Fruit fly (Drosophila melanogaster) whole organism, embryonic: ENCODE measurements around the gene usp.

ENCODE experiments used
- Abd-B ChIP-seq: fragments of 200-800 bp; sonication (Bioruptor generic); optimal IDR thresholded peaks from 2 replicates; lab custom pipeline; 2018; ENCODE audit warnings: missing biosample characterization, mild to moderate bottlenecking, missing genetic modification characterization, moderate library complexity
- CG10209 ChIP-seq: fragments of 200-800 bp; sonication (Bioruptor generic); optimal IDR thresholded peaks from 3 replicates; lab custom pipeline; 2017; ENCODE audit warnings: missing biosample characterization, mild to moderate bottlenecking, missing genetic modification characterization, missing genetic modification reagents
- CG10267 ChIP-seq: fragments of 200-800 bp; sonication (Bioruptor generic); optimal IDR thresholded peaks from 2 replicates; lab custom pipeline; 2018; ENCODE audit warnings: missing biosample characterization, mild to moderate bottlenecking, missing genetic modification characterization, moderate library complexity
- CG10543 ChIP-seq: fragments of 200-800 bp; sonication (Bioruptor generic); optimal IDR thresholded peaks from 3 replicates; lab custom pipeline; 2017; ENCODE audit warnings: missing biosample characterization, mild to moderate bottlenecking, missing genetic modification characterization, moderate library complexity
- CG17328 ChIP-seq: fragments of 200-800 bp; sonication (Bioruptor generic); IDR thresholded peaks from 2 replicates; pipeline ENCODE4 v1.3.6; 2022; ENCODE audit warnings: missing biosample characterization, missing genetic modification characterization
- CG17612 ChIP-seq: fragments of 200-800 bp; sonication (Bioruptor generic); IDR thresholded peaks from 2 replicates; pipeline ENCODE4 v1.3.6; 2022; ENCODE audit warnings: missing biosample characterization, missing genetic modification characterization
- CG17829 ChIP-seq: fragments of 200-800 bp; optimal IDR thresholded peaks from 2 replicates; lab custom pipeline; 2019; ENCODE audit warnings: missing biosample characterization, mild to moderate bottlenecking, missing genetic modification characterization, moderate library complexity
- CG2678 ChIP-seq: fragments of 200-800 bp; sonication (Bioruptor generic); optimal IDR thresholded peaks from 3 replicates; lab custom pipeline; 2019; ENCODE audit warnings: missing biosample characterization, mild to moderate bottlenecking, missing genetic modification characterization, moderate library complexity
- CG32532 ChIP-seq: fragments of 200-800 bp; sonication (Bioruptor generic); IDR thresholded peaks from 2 replicates; pipeline ENCODE4 v1.3.6; 2022; ENCODE audit warnings: missing biosample characterization, missing genetic modification characterization
- CG32767 ChIP-seq: fragments of 200-800 bp; sonication (Bioruptor generic); IDR thresholded peaks from 2 replicates; pipeline ENCODE4 v1.3.6; 2022; ENCODE audit warnings: missing biosample characterization, missing genetic modification characterization
- CG33557 ChIP-seq: fragments of 200-800 bp; sonication (Bioruptor generic); optimal IDR thresholded peaks from 2 replicates; lab custom pipeline; 2019; ENCODE audit warnings: missing biosample characterization, mild to moderate bottlenecking, missing genetic modification characterization, moderate library complexity
- CG4707 ChIP-seq: fragments of 200-800 bp; sonication (Bioruptor generic); optimal IDR thresholded peaks from 2 replicates; lab custom pipeline; 2018; ENCODE audit warnings: missing biosample characterization, mild to moderate bottlenecking, missing genetic modification characterization, moderate library complexity
- CG4730 ChIP-seq: fragments of 200-800 bp; sonication (Bioruptor generic); IDR thresholded peaks from 2 replicates; pipeline ENCODE4 v1.3.6; 2022; ENCODE audit warnings: missing biosample characterization, missing genetic modification characterization
- CG4854 ChIP-seq: fragments of 200-800 bp; sonication (Bioruptor generic); optimal IDR thresholded peaks from 2 replicates; lab custom pipeline; 2016; ENCODE audit warnings: missing biosample characterization, missing genetic modification characterization, inconsistent platforms
- CG7271 ChIP-seq: fragments of 200-800 bp; sonication (Bioruptor generic); optimal IDR thresholded peaks from 2 replicates; lab custom pipeline; 2018; ENCODE audit warnings: missing biosample characterization, mild to moderate bottlenecking, missing genetic modification characterization, moderate library complexity
- CG9817 ChIP-seq: fragments of 200-800 bp; sonication (Bioruptor generic); optimal IDR thresholded peaks from 2 replicates; lab custom pipeline; 2018; ENCODE audit warnings: missing biosample characterization, mild to moderate bottlenecking, missing genetic modification characterization, moderate library complexity
- D19A ChIP-seq: fragments of 200-800 bp; optimal IDR thresholded peaks from 3 replicates; lab custom pipeline; 2019; ENCODE audit warnings: missing biosample characterization, mild to moderate bottlenecking, missing genetic modification characterization, moderate library complexity
- Dek ChIP-seq: fragments of 200-800 bp; sonication (Bioruptor generic); optimal IDR thresholded peaks from 3 replicates; lab custom pipeline; 2019; ENCODE audit warnings: missing biosample characterization, mild to moderate bottlenecking, missing genetic modification characterization, moderate library complexity
- Dip3 ChIP-seq: fragments of 200-800 bp; sonication (Bioruptor generic); optimal IDR thresholded peaks from 3 replicates; lab custom pipeline; 2016; ENCODE audit warnings: missing biosample characterization, missing genetic modification characterization
- Dll ChIP-seq: fragments of 200-800 bp; sonication (Bioruptor generic); IDR thresholded peaks from 4 replicates; pipeline ENCODE4 v1.3.6; 2022; ENCODE audit warnings: missing biosample characterization, missing genetic modification characterization; ENCODE audit not compliant: partially characterized antibody
- Eip74EF ChIP-seq, 2 experiments: fragments of 200-800 bp in 1 of 2; fragments of >200 bp in 1 of 2; sonication (Bioruptor generic) in 1 of 2; optimal IDR thresholded peaks; 2 replicates each; lab custom pipeline; 2017 to 2019; ENCODE audit warnings: missing biosample characterization in 2 of 2, missing genetic modification characterization in 2 of 2, mild to moderate bottlenecking in 1 of 2, moderate library complexity in 1 of 2
- Gug ChIP-seq: fragments of 200-800 bp; sonication (Bioruptor generic); IDR thresholded peaks from 4 replicates; pipeline ENCODE4 v1.3.6; 2022; ENCODE audit warnings: missing biosample characterization, missing genetic modification characterization
- Ptx1 ChIP-seq: fragments of 200-800 bp; sonication (Bioruptor generic); IDR thresholded peaks from 2 replicates; pipeline ENCODE4 v1.3.6; 2022; ENCODE audit warnings: missing biosample characterization, missing genetic modification characterization
- Sox102F ChIP-seq: fragments of 200-800 bp; sonication (Bioruptor generic); optimal IDR thresholded peaks from 2 replicates; lab custom pipeline; 2018; ENCODE audit warnings: missing biosample characterization, mild to moderate bottlenecking, missing genetic modification characterization, moderate library complexity
- Usf ChIP-seq: fragments of 200-800 bp; sonication (Bioruptor generic); optimal IDR thresholded peaks from 2 replicates; lab custom pipeline; 2017; ENCODE audit warnings: missing genotype, missing biosample characterization, missing genetic modification characterization
- bcd ChIP-seq: fragments of 200-800 bp; sonication (Bioruptor generic); optimal IDR thresholded peaks from 2 replicates; lab custom pipeline; 2017; ENCODE audit warnings: missing biosample characterization, mild to moderate bottlenecking, missing genetic modification characterization
- cg ChIP-seq: fragments of 200-800 bp; sonication (Bioruptor generic); optimal IDR thresholded peaks from 3 replicates; lab custom pipeline; 2019; ENCODE audit warnings: missing biosample characterization, mild to moderate bottlenecking, missing genetic modification characterization, moderate library complexity
- chif ChIP-seq, 2 experiments: fragments of 200-800 bp; sonication (Bioruptor generic); optimal IDR thresholded peaks; 3 replicates each; lab custom pipeline; 2016; ENCODE audit warnings: missing biosample characterization in 2 of 2, missing genetic modification characterization in 2 of 2
- croc ChIP-seq: fragments of 200-800 bp; sonication (Bioruptor generic); conservative IDR thresholded peaks from 3 replicates; pipeline ENCODE4 v1.3.6; 2022; ENCODE audit warnings: missing biosample characterization, missing genetic modification characterization
- dimm ChIP-seq: fragments of 200-800 bp; sonication (Bioruptor generic); IDR thresholded peaks from 2 replicates; pipeline ENCODE4 v1.3.6; 2022; ENCODE audit warnings: missing biosample characterization, missing genetic modification characterization
- dmrt11E ChIP-seq: fragments of 200-800 bp; sonication (Bioruptor generic); optimal IDR thresholded peaks from 3 replicates; lab custom pipeline; 2018; ENCODE audit warnings: missing biosample characterization, mild to moderate bottlenecking, missing genetic modification characterization, moderate library complexity
- dpn ChIP-seq, 2 experiments: fragments of 200-800 bp; sonication (Bioruptor generic); optimal IDR thresholded peaks; 3 replicates each; lab custom pipeline; 2016; ENCODE audit warnings: missing biosample characterization in 2 of 2, missing genetic modification characterization in 2 of 2
- ems ChIP-seq: fragments of 200-800 bp; sonication (Bioruptor generic); optimal IDR thresholded peaks from 3 replicates; lab custom pipeline; 2016; ENCODE audit warnings: missing biosample characterization, missing genetic modification characterization
- fru ChIP-seq: fragments of >200 bp; optimal IDR thresholded peaks from 2 replicates; lab custom pipeline; 2017
- gcm ChIP-seq: fragments of 200-800 bp; sonication (Bioruptor generic); optimal IDR thresholded peaks from 2 replicates; lab custom pipeline; 2019; ENCODE audit warnings: missing biosample characterization, mild to moderate bottlenecking, missing genetic modification characterization, moderate library complexity
- gcm2 ChIP-seq: fragments of 200-800 bp; sonication (Bioruptor generic); optimal IDR thresholded peaks from 2 replicates; lab custom pipeline; 2016; ENCODE audit warnings: missing biosample characterization, missing genetic modification characterization
- h ChIP-seq: fragments of >200 bp; optimal IDR thresholded peaks from 2 replicates; lab custom pipeline; 2017
- hb ChIP-seq: fragments of 200-800 bp; sonication (Bioruptor generic); IDR thresholded peaks from 3 replicates; pipeline ENCODE4 v1.3.6; 2022; ENCODE audit warnings: missing biosample characterization, missing genetic modification characterization; ENCODE audit not compliant: partially characterized antibody
- hbn ChIP-seq: fragments of 200-800 bp; sonication (Bioruptor generic); IDR thresholded peaks from 2 replicates; pipeline ENCODE4 v1.3.6; 2022; ENCODE audit warnings: missing biosample characterization, missing genetic modification characterization; ENCODE audit not compliant: partially characterized antibody
- lola ChIP-seq, 3 experiments: fragments of >200 bp in 2 of 3; fragments of 200-800 bp in 1 of 3; sonication (Bioruptor generic) in 1 of 3; optimal IDR thresholded peaks; 2 replicates each; lab custom pipeline; 2017 to 2019; ENCODE audit warnings: missing biosample characterization in 3 of 3, missing genetic modification characterization in 3 of 3, mild to moderate bottlenecking in 1 of 3, moderate library complexity in 1 of 3
- nmo ChIP-seq: fragments of 200-800 bp; sonication (Bioruptor generic); optimal IDR thresholded peaks from 2 replicates; lab custom pipeline; 2018; ENCODE audit warnings: missing biosample characterization, mild to moderate bottlenecking, missing genetic modification characterization, moderate library complexity
- pan ChIP-seq, 4 experiments: fragments of >200 bp in 3 of 4; fragments of 200-800 bp in 1 of 4; sonication (Bioruptor generic) in 1 of 4; optimal IDR thresholded peaks in 3 of 4; IDR thresholded peaks in 1 of 4; 2 replicates each; pipeline versions ENCODE4 v1.3.6 to Lab custom; 2017 to 2022; ENCODE audit warnings: missing biosample characterization in 2 of 4, missing genetic modification characterization in 2 of 4, mixed read lengths in 1 of 4
- scrt ChIP-seq: fragments of 200-800 bp; sonication (Bioruptor generic); optimal IDR thresholded peaks from 2 replicates; lab custom pipeline; 2018; ENCODE audit warnings: missing biosample characterization, mild to moderate bottlenecking, missing genetic modification characterization, moderate library complexity
- stwl ChIP-seq: fragments of 200-800 bp; sonication (Bioruptor generic); optimal IDR thresholded peaks from 3 replicates; lab custom pipeline; 2018; ENCODE audit warnings: missing biosample characterization, mild to moderate bottlenecking, missing genetic modification characterization, moderate library complexity
- tio ChIP-seq: fragments of 200-800 bp; sonication (Bioruptor generic); optimal IDR thresholded peaks from 2 replicates; lab custom pipeline; 2017; ENCODE audit warnings: missing biosample characterization, missing genetic modification characterization, inconsistent platforms
- wek ChIP-seq: fragments of 200-800 bp; sonication (Bioruptor generic); optimal IDR thresholded peaks from 3 replicates; lab custom pipeline; 2018; ENCODE audit warnings: missing biosample characterization, mild to moderate bottlenecking, missing genetic modification characterization, moderate library complexity
- yki ChIP-seq: fragments of >200 bp; optimal IDR thresholded peaks from 3 replicates; lab custom pipeline; 2018

Gene usp

DNA sequence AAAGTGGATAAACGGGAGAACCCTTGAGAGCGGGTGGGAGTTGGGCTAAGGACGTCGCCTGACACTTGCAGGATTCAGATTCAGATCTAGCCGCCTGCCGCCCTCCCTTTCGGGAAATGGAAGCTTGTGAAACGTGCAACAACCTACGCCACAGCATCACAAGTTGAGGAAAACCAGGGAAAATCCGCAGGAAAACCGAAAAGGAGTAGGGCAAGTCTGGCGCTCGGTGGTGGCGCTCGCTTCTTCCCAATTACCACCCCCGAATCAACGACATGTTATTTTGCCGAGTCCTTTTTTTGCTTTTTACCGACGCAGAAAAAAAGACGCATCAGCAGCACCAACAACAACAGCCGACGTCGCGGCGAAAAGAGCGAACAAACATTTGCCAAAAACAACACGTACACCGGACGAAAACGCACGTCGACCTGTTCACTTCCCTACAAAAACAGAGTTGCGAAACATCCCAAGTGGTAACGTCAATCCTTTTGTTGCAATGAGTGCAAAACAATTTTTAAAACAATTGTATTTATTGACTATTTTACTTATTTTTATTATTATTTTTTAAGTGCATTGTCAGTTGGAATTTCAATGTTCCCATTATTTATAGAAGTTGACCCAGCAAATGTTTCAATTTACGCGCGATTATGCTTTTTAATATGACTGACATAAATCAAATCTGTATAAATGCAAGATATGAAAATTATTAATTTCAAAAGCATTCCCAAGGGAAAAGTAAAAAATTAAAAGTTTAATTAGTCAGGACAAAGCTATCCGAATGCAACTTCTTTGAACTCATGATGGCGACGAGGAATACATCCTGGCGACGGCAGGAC is 30.6 kb downstream of the usp start (continued):
- TF ChIP-seq pan (optimal IDR thresholded peaks at IDR 0.05; lab: Kevin White, UChicago) (no peak), pan (GFP tag; optimal IDR thresholded peaks at IDR 0.05 in 1 of 2, IDR thresholded peaks at IDR 0.05 in 1 of 2) (peak in 1 of 2 experiments; percentile 74), CG4854 (GFP tag; lab: Kevin White, UChicago) (no peak), CG2678 (tag; lab: Kevin White, UChicago) (peak; percentile 64), Eip74EF (GFP tag; optimal IDR thresholded peaks at IDR 0.05; lab: Kevin White, UChicago) (no peak), CG9817 (tag; lab: Kevin White, UChicago) (no peak), Sox102F (GFP tag; lab: Kevin White, UChicago) (no peak), croc (GFP tag; lab: Robert Waterston, UW) (peak; percentile 28; the same call in 2 of the 3 replicates), gcm2 (GFP tag; lab: Kevin White, UChicago) (no peak), CG7271 (tag; lab: Kevin White, UChicago) (no peak), Usf (no peak), CG33557 (GFP tag; lab: Kevin White, UChicago) (no peak), CG17829 (tag; lab: Kevin White, UChicago) (no peak), Dip3 (GFP tag; lab: Kevin White, UChicago) (peak; percentile 8), tio (no peak), nmo (peak; percentile 50), scrt (GFP tag; lab: Kevin White, UChicago) (peak; percentile 54), CG17612 (GFP tag; lab: Robert Waterston, UW) (no peak), dpn (GFP tag; optimal IDR thresholded peaks at IDR 0.05; lab: Kevin White, UChicago) (peak in 1 of 2 experiments; percentile 60), dimm (GFP tag; lab: Robert Waterston, UW) (no peak), ems (GFP tag; lab: Kevin White, UChicago) (no peak), CG10267 (tag; lab: Kevin White, UChicago) (peak; percentile 34), h (lab: Kevin White, UChicago) (no peak), D19A (tag; lab: Kevin White, UChicago) (peak; percentile 88), CG10543 (GFP tag; lab: Kevin White, UChicago) (no peak), Abd-B (GFP tag; lab: Kevin White, UChicago) (no peak), CG10209 (GFP tag; lab: Kevin White, UChicago) (peak; percentile 35), Ptx1 (GFP tag; lab: Robert Waterston, UW) (peak; percentile 74), CG4707 (GFP tag; lab: Kevin White, UChicago) (no peak), CG4730 (GFP tag; lab: Robert Waterston, UW) (0 out of 2 replicates have a peak, but pooled peaks have one; percentile 43), fru (lab: Kevin White, UChicago) (no peak), Dll (no peak), stwl (tag; lab: Kevin White, UChicago) (no peak), hbn (GFP tag; lab: Robert Waterston, UW) (no peak), lola (GFP tag; optimal IDR thresholded peaks at IDR 0.05; lab: Kevin White, UChicago) (peak in 1 of 3 experiments; percentile 12), Gug (peak; percentile 71), CG17328 (GFP tag; lab: Robert Waterston, UW) (peak; percentile 59), gcm (no peak), bcd (GFP tag; lab: Kevin White, UChicago) (peak; percentile 61), hb (GFP tag; lab: Robert Waterston, UW) (no peak), Dek (peak; percentile 40), dmrt11E (tag; lab: Kevin White, UChicago) (peak; percentile 14), yki (lab: Kevin White, UChicago) (no peak), CG32532 (peak; percentile 50; the same call in 1 of the 2 replicates), wek (no peak), cg (GFP tag; lab: Kevin White, UChicago) (no peak), chif (GFP tag; optimal IDR thresholded peaks at IDR 0.05; lab: Kevin White, UChicago) (peak in 1 of 2 experiments; percentile 17), CG32767 (GFP tag; lab: Robert Waterston, UW) (0 out of 2 replicates have a peak, but pooled peaks have one; percentile 22)
